Worm (Caenorhabditis elegans) whole organism, L4 larva: ENCODE data around the gene clhm-1.

Experiments used
- F49E8.2 ChIP-seq: sonication (generic microtip); optimal IDR thresholded peaks from 2 replicates; lab custom pipeline; 2016; ENCODE audit warnings: missing compliant biosample characterization, mild to moderate bottlenecking, missing genetic modification characterization, borderline replicate concordance
- T20F7.1 ChIP-seq: fragments of 200-800 bp; sonication (Bioruptor generic); optimal IDR thresholded peaks from 2 replicates; lab custom pipeline; 2018; ENCODE audit warnings: mild to moderate bottlenecking, missing genetic modification characterization, missing compliant biosample characterization
- T26A8.4 ChIP-seq: fragments of 200-800 bp; sonication (Bioruptor generic); IDR thresholded peaks from 2 replicates; pipeline ENCODE4 v1.3.6; 2022; ENCODE audit warnings: missing genetic modification characterization, missing compliant biosample characterization
- Y48G9A.11 ChIP-seq: fragments of 200-800 bp; sonication (Bioruptor generic); IDR thresholded peaks from 2 replicates; pipeline ENCODE4 v1.3.6; 2022; ENCODE audit warnings: missing genetic modification reagents, missing genetic modification characterization, missing compliant biosample characterization
- Y75B8A.6 ChIP-seq: fragments of 200-800 bp; sonication (Bioruptor generic); IDR thresholded peaks from 2 replicates; pipeline ENCODE4 v1.3.6; 2022; ENCODE audit warnings: missing genetic modification reagents, missing genetic modification characterization, missing compliant biosample characterization
- arid-1 ChIP-seq: fragments of 200-800 bp; sonication (Bioruptor generic); conservative IDR thresholded peaks from 2 replicates; pipeline ENCODE4 v1.3.6; 2022; ENCODE audit warnings: missing genetic modification reagents, missing genetic modification characterization, missing compliant biosample characterization
- ceh-20 ChIP-seq: fragments of 200-800 bp; sonication (Bioruptor generic); IDR thresholded peaks from 2 replicates; pipeline ENCODE4 v1.3.6; 2022; ENCODE audit warnings: missing genetic modification reagents, missing genetic modification characterization, missing compliant biosample characterization
- ceh-44 ChIP-seq: fragments of 200-800 bp; sonication (Bioruptor generic); IDR thresholded peaks from 2 replicates; pipeline ENCODE4 v1.3.6; 2022; ENCODE audit warnings: missing genetic modification reagents, missing genetic modification characterization, missing compliant biosample characterization
- ceh-82 ChIP-seq: sonication (generic microtip); optimal IDR thresholded peaks from 2 replicates; lab custom pipeline; 2017; ENCODE audit warnings: missing biosample characterization, missing genetic modification characterization
- cey-2 ChIP-seq: sonication (generic microtip); optimal IDR thresholded peaks from 3 replicates; lab custom pipeline; 2017; ENCODE audit warnings: missing genetic modification characterization, mild to moderate bottlenecking, missing compliant biosample characterization, antibody characterized with exemption, borderline replicate concordance; ENCODE audit not compliant: insufficient read depth
- daf-12 ChIP-seq: fragments of 150-350 bp; optimal IDR thresholded peaks from 2 replicates; lab custom pipeline; 2014; ENCODE audit warnings: missing biosample characterization, missing genetic modification reagents, missing genetic modification characterization
- daf-16 ChIP-seq, 3 experiments: sonication (generic microtip); optimal IDR thresholded peaks; 2 replicates each; lab custom pipeline; 2016 to 2017; ENCODE audit warnings: missing genetic modification characterization in 3 of 3, missing genetic modification reagents in 3 of 3, mild to moderate bottlenecking in 2 of 3, missing compliant biosample characterization in 2 of 3, missing biosample characterization in 1 of 3, moderate library complexity in 1 of 3
- daf-19 ChIP-seq: fragments of 200-800 bp; sonication (Bioruptor generic); conservative IDR thresholded peaks from 2 replicates; pipeline ENCODE4 v1.3.6; 2022; ENCODE audit warnings: missing genetic modification characterization, missing compliant biosample characterization
- daf-8 ChIP-seq: fragments of 200-800 bp; sonication (Bioruptor generic); IDR thresholded peaks from 2 replicates; pipeline ENCODE4 v1.3.6; 2022; ENCODE audit warnings: missing genetic modification characterization, missing compliant biosample characterization
- dpl-1 ChIP-seq: fragments of 150-350 bp; optimal IDR thresholded peaks from 2 replicates; lab custom pipeline; 2014; ENCODE audit warnings: missing biosample characterization, missing genetic modification reagents, missing genetic modification characterization
- duxl-1 ChIP-seq: sonication (generic microtip); optimal IDR thresholded peaks from 2 replicates; lab custom pipeline; 2016; ENCODE audit warnings: mild to moderate bottlenecking, missing genetic modification characterization, moderate library complexity, missing compliant biosample characterization; ENCODE audit not compliant: poor library complexity
- egl-27 ChIP-seq: sonication (generic microtip); optimal IDR thresholded peaks from 3 replicates; lab custom pipeline; 2017; ENCODE audit warnings: missing biosample characterization, missing genetic modification reagents, missing genetic modification characterization
- fkh-10 ChIP-seq: fragments of 150-350 bp; optimal IDR thresholded peaks from 2 replicates; lab custom pipeline; 2014; ENCODE audit warnings: missing biosample characterization, missing genetic modification reagents, missing genetic modification characterization
- fos-1 ChIP-seq: fragments of 150-350 bp; optimal IDR thresholded peaks from 2 replicates; lab custom pipeline; 2014; ENCODE audit warnings: missing biosample characterization, missing genetic modification characterization
- hlh-11 ChIP-seq: fragments of 200-800 bp; sonication (Bioruptor generic); optimal IDR thresholded peaks from 2 replicates; lab custom pipeline; 2018; ENCODE audit warnings: mild to moderate bottlenecking, missing genetic modification characterization, missing compliant biosample characterization
- hlh-30 ChIP-seq: sonication (generic microtip); optimal IDR thresholded peaks from 2 replicates; lab custom pipeline; 2017; ENCODE audit warnings: antibody characterized with exemption, mild to moderate bottlenecking, missing genetic modification characterization, missing compliant biosample characterization; ENCODE audit not compliant: insufficient read depth
- lim-7 ChIP-seq: fragments of 200-800 bp; sonication (Bioruptor generic); IDR thresholded peaks from 2 replicates; pipeline ENCODE4 v1.3.6; 2022; ENCODE audit warnings: missing genetic modification characterization, missing compliant biosample characterization
- lin-1 ChIP-seq: fragments of 200-800 bp; sonication (Bioruptor generic); IDR thresholded peaks from 2 replicates; pipeline ENCODE4 v1.3.6; 2022; ENCODE audit warnings: missing genetic modification reagents, missing genetic modification characterization, missing compliant biosample characterization
- lin-13 ChIP-seq: fragments of 150-350 bp; optimal IDR thresholded peaks from 2 replicates; lab custom pipeline; 2014; ENCODE audit warnings: missing biosample characterization, missing genetic modification reagents, missing genetic modification characterization
- lin-29 ChIP-seq: fragments of 200-800 bp; sonication (Bioruptor generic); IDR thresholded peaks from 2 replicates; pipeline ENCODE4 v1.3.6; 2022; ENCODE audit warnings: missing genetic modification reagents, missing genetic modification characterization, missing compliant biosample characterization
- lin-38 ChIP-seq: fragments of 200-800 bp; sonication (Bioruptor generic); IDR thresholded peaks from 2 replicates; pipeline ENCODE4 v1.3.6; 2022; ENCODE audit warnings: missing genetic modification reagents, missing genetic modification characterization, missing compliant biosample characterization
- lin-39 ChIP-seq: fragments of 150-350 bp; optimal IDR thresholded peaks from 2 replicates; lab custom pipeline; 2014; ENCODE audit warnings: missing biosample characterization, missing genetic modification reagents, missing genetic modification characterization
- lsy-2 ChIP-seq, 2 experiments: fragments of 150-350 bp in 1 of 2; sonication (generic microtip) in 1 of 2; optimal IDR thresholded peaks; 2 replicates each; lab custom pipeline; 2014 to 2017; ENCODE audit warnings: missing biosample characterization in 2 of 2, missing genetic modification characterization in 2 of 2
- madf-9 ChIP-seq: fragments of 200-800 bp; sonication (Bioruptor generic); conservative IDR thresholded peaks from 2 replicates; pipeline ENCODE4 v1.3.6; 2022; ENCODE audit warnings: missing genetic modification reagents, missing genetic modification characterization, missing compliant biosample characterization
- mdl-1 ChIP-seq, 2 experiments: fragments of 150-350 bp in 1 of 2; sonication (generic microtip) in 1 of 2; optimal IDR thresholded peaks; 2 replicates each; lab custom pipeline; 2014 to 2017; ENCODE audit warnings: missing biosample characterization in 2 of 2, missing genetic modification characterization in 2 of 2
- mdt-29 ChIP-seq: fragments of 200-800 bp; sonication (Bioruptor generic); IDR thresholded peaks from 2 replicates; pipeline ENCODE4 v1.3.6; 2022; ENCODE audit warnings: missing genetic modification reagents, missing genetic modification characterization, missing compliant biosample characterization
- mes-2 ChIP-seq: sonication (generic microtip); optimal IDR thresholded peaks from 2 replicates; lab custom pipeline; 2016; ENCODE audit warnings: missing genotype, mild to moderate bottlenecking, missing genetic modification characterization, missing compliant biosample characterization; ENCODE audit not compliant: poor library complexity, severe bottlenecking
- mxl-2 ChIP-seq: fragments of 200-800 bp; sonication (Bioruptor generic); conservative IDR thresholded peaks from 2 replicates; pipeline ENCODE4 v1.3.6; 2022; ENCODE audit warnings: missing genetic modification reagents, missing genetic modification characterization, missing compliant biosample characterization
- mxl-3 ChIP-seq: fragments of 200-800 bp; sonication (Bioruptor generic); optimal IDR thresholded peaks from 2 replicates; lab custom pipeline; 2018; ENCODE audit warnings: mild to moderate bottlenecking, missing genetic modification characterization, missing compliant biosample characterization
- nhr-11 ChIP-seq: fragments of 150-350 bp; optimal IDR thresholded peaks from 2 replicates; lab custom pipeline; 2014; ENCODE audit warnings: missing biosample characterization, missing genetic modification characterization
- nhr-25 ChIP-seq: sonication (generic microtip); optimal IDR thresholded peaks from 2 replicates; lab custom pipeline; 2017; ENCODE audit warnings: missing genetic modification characterization, mild to moderate bottlenecking, missing compliant biosample characterization, antibody characterized with exemption, moderate library complexity, borderline replicate concordance; ENCODE audit not compliant: insufficient read depth
- nhr-28 ChIP-seq: fragments of 150-350 bp; optimal IDR thresholded peaks from 2 replicates; lab custom pipeline; 2014; ENCODE audit warnings: missing biosample characterization, missing genetic modification characterization
- nhr-41 ChIP-seq: fragments of 200-800 bp; sonication (Bioruptor generic); IDR thresholded peaks from 2 replicates; pipeline ENCODE4 v1.3.6; 2022; ENCODE audit warnings: missing genetic modification reagents, missing genetic modification characterization, missing compliant biosample characterization
- nhr-42 ChIP-seq: fragments of 200-800 bp; sonication (Bioruptor generic); IDR thresholded peaks from 2 replicates; pipeline ENCODE4 v1.3.6; 2022; ENCODE audit warnings: missing genetic modification characterization, missing compliant biosample characterization
- nhr-76 ChIP-seq: fragments of 150-350 bp; optimal IDR thresholded peaks from 2 replicates; lab custom pipeline; 2014; ENCODE audit warnings: missing biosample characterization, missing genetic modification characterization
- saeg-2 ChIP-seq: fragments of 200-800 bp; sonication (Bioruptor generic); IDR thresholded peaks from 2 replicates; pipeline ENCODE4 v1.3.6; 2022; ENCODE audit warnings: missing genetic modification reagents, missing genetic modification characterization, missing compliant biosample characterization
- skn-1 ChIP-seq: fragments of 150-350 bp; optimal IDR thresholded peaks from 2 replicates; lab custom pipeline; 2014; ENCODE audit warnings: missing biosample characterization, missing genetic modification characterization
- snpc-1.2 ChIP-seq: fragments of 200-800 bp; sonication (Bioruptor generic); IDR thresholded peaks from 2 replicates; pipeline ENCODE4 v1.3.6; 2022; ENCODE audit warnings: missing genetic modification reagents, missing genetic modification characterization, missing compliant biosample characterization
- snpc-4 ChIP-seq: fragments of 150-350 bp; optimal IDR thresholded peaks from 2 replicates; lab custom pipeline; 2014; ENCODE audit warnings: missing biosample characterization, missing genetic modification characterization
- tag-97 ChIP-seq: fragments of 200-800 bp; sonication (Bioruptor generic); IDR thresholded peaks from 2 replicates; pipeline ENCODE4 v1.3.6; 2022; ENCODE audit warnings: missing genetic modification characterization, missing compliant biosample characterization
- zag-1 ChIP-seq: fragments of 150-350 bp; optimal IDR thresholded peaks from 2 replicates; lab custom pipeline; 2014; ENCODE audit warnings: missing biosample characterization, missing genetic modification characterization
- zip-11 ChIP-seq: fragments of 200-800 bp; sonication (Bioruptor generic); IDR thresholded peaks from 2 replicates; pipeline ENCODE4 v1.3.6; 2022; ENCODE audit warnings: missing genetic modification characterization, missing compliant biosample characterization
- zip-2 ChIP-seq: fragments of 150-350 bp; optimal IDR thresholded peaks from 2 replicates; lab custom pipeline; 2014; ENCODE audit warnings: missing biosample characterization, missing genetic modification characterization
- ztf-11 ChIP-seq: fragments of 150-350 bp; optimal IDR thresholded peaks from 2 replicates; lab custom pipeline; 2014; ENCODE audit warnings: missing biosample characterization, missing genetic modification characterization

Gene clhm-1

DNA sequence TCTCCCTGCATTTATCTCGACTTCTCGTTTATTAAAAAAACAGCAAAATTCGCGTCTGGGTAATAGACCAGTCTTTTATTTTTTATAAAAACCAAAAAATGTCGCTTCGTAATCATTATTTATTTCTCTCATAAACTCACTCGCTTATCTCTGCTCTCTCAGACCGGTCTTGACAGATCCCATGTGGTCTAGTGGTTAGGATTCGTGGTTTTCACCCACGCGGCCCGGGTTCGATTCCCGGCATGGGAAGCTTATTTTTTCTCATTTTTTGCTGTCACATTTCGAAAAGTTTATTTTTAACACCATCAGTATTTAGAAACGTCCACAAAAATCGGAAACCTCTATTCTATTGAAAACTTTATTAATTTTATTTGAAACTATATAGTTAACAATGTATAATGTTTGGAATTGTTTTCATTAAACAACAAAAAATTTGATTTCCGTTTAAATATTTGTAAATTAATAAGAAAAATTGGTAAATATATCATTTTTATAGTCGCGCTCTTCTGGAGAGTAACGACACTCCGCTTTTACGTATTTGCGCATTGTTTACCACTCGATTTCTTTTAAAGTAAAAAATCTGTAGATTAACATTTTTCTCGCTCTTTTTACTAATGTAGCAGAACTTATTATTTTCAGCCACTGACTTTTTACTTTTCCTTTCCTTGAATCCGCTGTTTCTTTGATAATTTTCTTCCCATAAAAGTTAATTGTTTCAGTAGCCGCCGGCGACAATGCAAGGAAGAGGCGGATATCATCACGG lies 27.4 kb upstream of the clhm-1 start, which contains the start of gene hrpl-1 (continued):
- TF ChIP-seq Y75B8A.6 (GFP tag; lab: Robert Waterston, UW), result no peak
- TF ChIP-seq zip-2 (tag; lab: Kevin White, UChicago), result no peak
- TF ChIP-seq lin-38 (GFP tag; lab: Robert Waterston, UW), result peak; percentile 62
- TF ChIP-seq nhr-76 (tag; lab: Kevin White, UChicago), result no peak
- TF ChIP-seq ztf-11, result no peak
- no peak for TF ChIP-seq mdt-29 (GFP tag; lab: Robert Waterston, UW)
- no peak for TF ChIP-seq mxl-2 (GFP tag; lab: Robert Waterston, UW)
- TF ChIP-seq lin-29 (GFP tag; lab: Robert Waterston, UW), result no peak
- no peak for TF ChIP-seq zip-11 (GFP tag; lab: Robert Waterston, UW)
- TF ChIP-seq daf-12 (tag; lab: Kevin White, UChicago), result no peak
- no peak for TF ChIP-seq cey-2 (tag; lab: Kevin White, UChicago)
- TF ChIP-seq zag-1 (tag; lab: Kevin White, UChicago), result no peak
- TF ChIP-seq T26A8.4, result no peak
- TF ChIP-seq dpl-1 (GFP tag; lab: Kevin White, UChicago), result peak; percentile 11
- TF ChIP-seq lin-13 (GFP tag; lab: Kevin White, UChicago), result no peak
- TF ChIP-seq tag-97 (GFP tag; lab: Robert Waterston, UW), result no peak
- peak; percentile 85 for TF ChIP-seq T20F7.1
- TF ChIP-seq snpc-1.2 (GFP tag; lab: Robert Waterston, UW), result no peak
- TF ChIP-seq nhr-41 (GFP tag; lab: Robert Waterston, UW), result no peak
- TF ChIP-seq skn-1 (tag; lab: Kevin White, UChicago), result no peak
- no peak for TF ChIP-seq lsy-2 (tag; optimal IDR thresholded peaks at IDR 0.05; lab: Kevin White, UChicago)
- no peak for TF ChIP-seq nhr-42 (GFP tag; lab: Robert Waterston, UW)
- no peak for TF ChIP-seq ceh-82 (tag; lab: Kevin White, UChicago)
- no peak for TF ChIP-seq saeg-2 (GFP tag; lab: Robert Waterston, UW)
- TF ChIP-seq mxl-3 (GFP tag; lab: Kevin White, UChicago), result no peak
- no peak for TF ChIP-seq madf-9
- TF ChIP-seq lin-1 (GFP tag; lab: Robert Waterston, UW), result 0 out of 2 replicates have a peak, but pooled peaks have one; percentile 22
- no peak for TF ChIP-seq daf-8 (GFP tag; lab: Robert Waterston, UW)
- no peak for TF ChIP-seq nhr-11 (tag; lab: Kevin White, UChicago)
- TF ChIP-seq ceh-20 (GFP tag; lab: Robert Waterston, UW), result peak; percentile 11; the same call in 1 of the 2 replicates
- TF ChIP-seq mdl-1 (tag; optimal IDR thresholded peaks at IDR 0.05; lab: Kevin White, UChicago), result no peak
- no peak for TF ChIP-seq ceh-44
- TF ChIP-seq Y48G9A.11 (GFP tag; lab: Robert Waterston, UW), result no peak
- peak; percentile 0 for TF ChIP-seq nhr-28 (tag; lab: Kevin White, UChicago)
- no peak for TF ChIP-seq fkh-10
- no peak for TF ChIP-seq duxl-1
- peak in 1 of 2 experiments; percentile 59 for TF ChIP-seq daf-16 (GFP tag; optimal IDR thresholded peaks at IDR 0.05; lab: Kevin White, UChicago)
- peak; percentile 59 for TF ChIP-seq daf-16 (tag; optimal IDR thresholded peaks at IDR 0.05; lab: Kevin White, UChicago)
- TF ChIP-seq hlh-11, result peak; percentile 3
- no peak for TF ChIP-seq daf-19 (GFP tag; lab: Robert Waterston, UW)
- no peak for TF ChIP-seq lin-39 (tag; lab: Kevin White, UChicago)
- TF ChIP-seq nhr-25 (tag; lab: Kevin White, UChicago), result no peak
- no peak for TF ChIP-seq snpc-4 (tag; lab: Kevin White, UChicago)
- TF ChIP-seq arid-1 (GFP tag; lab: Robert Waterston, UW), result 0 out of 2 replicates have a peak, but pooled peaks have one; percentile 26
- no peak for TF ChIP-seq F49E8.2
- TF ChIP-seq mes-2 (tag; lab: Kevin White, UChicago), result peak; percentile 61
- no peak for TF ChIP-seq fos-1
- TF ChIP-seq lim-7 (GFP tag; lab: Robert Waterston, UW), result peak; percentile 69
- no peak for TF ChIP-seq egl-27
- peak; percentile 54 for TF ChIP-seq hlh-30
